Worm (Caenorhabditis elegans): ENCODE results near the gene plc-1.
A peak's percentile ranks its signal among the peaks of the same experiment; 100 is the strongest.

plc-1 gene

DNA sequence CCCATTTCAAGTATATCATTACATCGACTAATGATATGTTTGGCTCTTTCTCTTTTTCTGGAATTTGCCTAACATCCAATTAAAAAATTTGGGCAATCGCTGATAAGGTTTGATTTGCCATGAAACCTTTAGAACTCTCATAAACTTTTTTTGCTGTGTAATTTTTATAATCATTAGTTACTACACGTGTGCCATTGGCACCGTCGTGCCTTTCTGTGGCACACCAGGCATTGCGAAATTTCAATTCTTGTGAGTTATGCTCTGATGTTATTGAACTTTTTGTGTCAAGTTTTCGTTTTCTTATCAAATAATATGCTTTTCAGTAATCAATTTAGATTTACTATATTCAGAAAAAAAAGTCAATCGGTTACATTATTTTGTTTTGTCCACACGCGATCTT is 77.5 kb downstream of the plc-1 start:
- no peak for TF ChIP-seq ama-1 (optimal IDR thresholded peaks at IDR 0.05)
- no peak for TF ChIP-seq C08G9.2 (tag; optimal IDR thresholded peaks at IDR 0.05)
- TF ChIP-seq hlh-30 (tag; optimal IDR thresholded peaks at IDR 0.05; ENCODE audit: insufficient read depth) = no peak
- no peak for TF ChIP-seq elt-4 (tag; optimal IDR thresholded peaks at IDR 0.05)
- no peak for TF ChIP-seq ceh-6 (GFP tag; optimal IDR thresholded peaks at IDR 0.05)
- TF ChIP-seq gmeb-2 (tag; optimal IDR thresholded peaks at IDR 0.05) = no peak
- TF ChIP-seq C38D4.7 (GFP tag; optimal IDR thresholded peaks at IDR 0.05) = no peak
- TF ChIP-seq ets-4 (tag; optimal IDR thresholded peaks at IDR 0.05) = no peak
- TF ChIP-seq ceh-45 (GFP tag; IDR thresholded peaks at IDR 0.05) = no peak
- TF ChIP-seq K09A11.1 (tag; optimal IDR thresholded peaks at IDR 0.05; ENCODE audit: insufficient read depth) = no peak

DNA sequence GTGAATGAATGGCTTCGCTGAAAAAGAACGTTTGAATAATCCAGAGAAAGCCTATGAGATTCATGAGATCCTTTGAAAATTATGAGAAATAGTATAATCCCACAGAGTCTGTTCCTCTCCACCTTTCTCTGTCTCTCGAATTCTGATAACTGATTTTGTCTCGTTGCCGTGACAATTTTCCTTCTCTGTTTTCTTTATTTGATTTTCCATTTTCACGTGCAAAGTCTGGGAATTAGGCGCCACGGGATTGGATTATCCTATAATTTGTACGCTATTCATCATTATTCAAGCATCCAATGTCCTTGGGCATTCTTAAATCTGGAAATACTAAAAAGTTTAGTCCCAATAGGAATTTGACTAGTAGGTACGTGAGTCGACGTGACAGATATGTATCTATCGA is 80.0 kb downstream of the plc-1 start:
- peak; percentile 15 for TF ChIP-seq unc-42 (tag; optimal IDR thresholded peaks at IDR 0.05)
- no peak for TF ChIP-seq tbx-7 (tag; optimal IDR thresholded peaks at IDR 0.05)

DNA sequence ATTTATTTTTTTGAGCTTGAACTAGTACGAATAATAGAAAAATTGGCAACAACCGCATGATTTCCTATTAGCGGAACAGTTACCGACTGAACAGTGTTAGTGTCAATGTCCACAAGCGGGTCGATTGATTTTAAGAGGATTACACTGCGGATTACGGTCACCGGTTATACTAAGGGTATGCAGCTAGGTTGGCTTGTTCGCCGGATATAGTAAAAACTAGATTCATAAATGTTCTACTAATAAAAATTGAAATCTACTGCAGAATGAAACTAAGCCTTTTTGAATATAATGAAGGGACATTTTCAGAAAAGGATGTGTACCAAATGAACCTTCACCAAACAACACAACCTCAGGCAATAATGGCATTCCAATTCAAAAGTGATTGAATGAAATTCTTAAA is 80.8 kb downstream of the plc-1 start, which contains the start of gene R07A4.4:
TSS of gene R07A4.4 (minus strand) at position 101 of the 400 bp plus-strand sequence.
- TF ChIP-seq mec-3 (tag; optimal IDR thresholded peaks at IDR 0.05; ENCODE audit: borderline replicate concordance) (no peak), eyg-1 (tag; optimal IDR thresholded peaks at IDR 0.05) (no peak), gmeb-2 (tag; optimal IDR thresholded peaks at IDR 0.05) (no peak), pha-2 (tag; optimal IDR thresholded peaks at IDR 0.05) (no peak), pag-3 (tag; optimal IDR thresholded peaks at IDR 0.05; ENCODE audit: borderline replicate concordance) (no peak), dve-1 (tag; optimal IDR thresholded peaks at IDR 0.05) (no peak), pqm-1 (tag; optimal IDR thresholded peaks at IDR 0.05) (no peak), nfya-1 (tag; optimal IDR thresholded peaks at IDR 0.05) (no peak), fkh-6 (tag; optimal IDR thresholded peaks at IDR 0.05) (no peak), unc-42 (tag; optimal IDR thresholded peaks at IDR 0.05) (no peak), ceh-9 (tag; optimal IDR thresholded peaks at IDR 0.05) (no peak), ceh-24 (tag; optimal IDR thresholded peaks at IDR 0.05) (no peak), sdc-2 (tag; optimal IDR thresholded peaks at IDR 0.05) (no peak)

DNA sequence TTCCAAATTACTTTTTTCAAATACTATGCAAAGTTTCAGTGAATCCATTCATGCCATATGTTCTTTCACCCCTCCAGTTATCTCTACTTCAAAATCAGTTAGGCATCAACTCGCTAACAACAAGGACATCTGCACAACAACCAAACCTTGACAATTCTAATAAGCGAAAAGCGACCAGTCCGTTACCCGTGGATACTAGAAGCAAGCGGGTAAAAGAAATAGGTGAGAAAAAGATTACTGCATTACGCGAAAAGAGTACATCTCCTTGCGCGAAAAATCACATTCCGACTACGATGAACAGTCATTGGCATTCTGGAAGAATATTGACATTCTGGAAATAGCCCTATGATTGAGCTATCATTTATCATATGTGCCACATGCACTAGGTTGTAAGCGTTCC is 82.3 kb downstream of the plc-1 start:
- peak; percentile 94 for TF ChIP-seq sdc-2 (tag; optimal IDR thresholded peaks at IDR 0.05)
- no peak for TF ChIP-seq hlh-6 (tag; optimal IDR thresholded peaks at IDR 0.05)

DNA sequence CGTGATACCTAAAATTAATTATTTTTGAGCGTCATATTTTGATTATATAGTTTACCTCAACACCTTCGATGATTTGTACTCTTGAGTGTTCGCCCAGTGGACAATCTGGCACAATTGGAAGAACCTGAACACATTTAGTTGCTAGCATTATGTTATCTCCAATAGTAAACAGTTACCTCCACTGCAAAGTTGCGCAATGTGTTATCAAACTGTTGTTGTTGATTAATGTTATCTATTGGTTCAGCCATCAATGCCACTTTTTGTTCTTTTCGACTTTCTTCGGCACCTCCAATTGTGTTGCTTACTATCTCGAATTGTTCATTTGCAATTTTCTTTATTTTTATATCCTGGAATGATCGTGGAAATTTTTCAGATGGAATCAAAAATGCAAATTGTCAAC is 83.9 kb downstream of the plc-1 start:
- peak; percentile 95 for TF ChIP-seq elt-2 (tag; optimal IDR thresholded peaks at IDR 0.05)
- no peak for TF ChIP-seq lim-6 (tag; optimal IDR thresholded peaks at IDR 0.05)

DNA sequence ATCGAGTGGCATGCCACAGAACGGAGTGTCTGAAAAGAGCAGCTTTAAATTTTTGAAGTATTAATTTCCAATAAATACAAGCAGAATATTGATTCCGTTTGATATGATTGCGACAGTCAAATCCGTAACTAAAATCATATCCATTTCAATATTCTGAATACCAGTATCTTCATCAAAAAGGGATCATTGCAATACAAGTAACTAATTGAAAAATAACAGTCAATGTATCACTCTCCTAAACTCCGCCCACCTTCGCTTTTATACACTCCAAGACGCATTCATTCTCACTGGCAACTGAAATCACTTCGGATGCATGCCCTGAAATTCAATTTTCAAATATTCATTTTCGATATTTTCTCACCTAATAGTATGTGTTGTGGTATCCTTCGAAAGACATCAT is 85.0 kb downstream of the plc-1 start, which contains the start of gene R07A4.3:
TSS of gene R07A4.3 (plus strand) at position 301 of the 400 bp plus-strand sequence.
- TF ChIP-seq pha-2 (tag; optimal IDR thresholded peaks at IDR 0.05) (no peak), ahr-1 (tag; optimal IDR thresholded peaks at IDR 0.05) (no peak), ceh-22 (tag; optimal IDR thresholded peaks at IDR 0.05) (no peak), eyg-1 (tag; optimal IDR thresholded peaks at IDR 0.05) (no peak), ceh-24 (tag; optimal IDR thresholded peaks at IDR 0.05) (no peak), pros-1 (tag; optimal IDR thresholded peaks at IDR 0.05) (no peak), elt-4 (tag; optimal IDR thresholded peaks at IDR 0.05) (no peak), ama-1 (optimal IDR thresholded peaks at IDR 0.05) (no peak), elt-2 (tag; optimal IDR thresholded peaks at IDR 0.05) (no peak), dmd-4 (tag; optimal IDR thresholded peaks at IDR 0.05; ENCODE audit: borderline replicate concordance) (no peak), ceh-18 (tag; optimal IDR thresholded peaks at IDR 0.05) (no peak), zip-5 (tag; optimal IDR thresholded peaks at IDR 0.05) (no peak)

Data from whole organism, late embryonic.